Worm (Caenorhabditis elegans): ENCODE results near the gene lin-3.

ce11 chrIV:11049806-11050205, 4.3 kb upstream of the lin-3 start, which contains the start of gene F36H1.3:
- no peak for TF ChIP-seq lin-11 (tag; optimal IDR thresholded peaks at IDR 0.05)
- TF ChIP-seq pqm-1 (tag; optimal IDR thresholded peaks at IDR 0.05): no peak
- TF ChIP-seq odd-2 (tag; optimal IDR thresholded peaks at IDR 0.05): no peak
- TF ChIP-seq pha-4 (tag; optimal IDR thresholded peaks at IDR 0.05): no peak
- no peak for TF ChIP-seq pha-2 (tag; optimal IDR thresholded peaks at IDR 0.05)
- no peak for TF ChIP-seq gmeb-2 (tag; optimal IDR thresholded peaks at IDR 0.05)
- TF ChIP-seq pag-3 (tag; optimal IDR thresholded peaks at IDR 0.05; ENCODE audit: borderline replicate concordance): no peak
- no peak for TF ChIP-seq sox-2 (GFP tag; IDR thresholded peaks at IDR 0.05)
- no peak for TF ChIP-seq ahr-1 (tag; optimal IDR thresholded peaks at IDR 0.05)
- TF ChIP-seq syd-9 (tag; optimal IDR thresholded peaks at IDR 0.05): no peak
- TF ChIP-seq nhr-11 (tag; optimal IDR thresholded peaks at IDR 0.05): no peak
